Fruit fly (Drosophila melanogaster) whole organism, larva: ENCODE results near the gene CG13856.

Experiments used
- noc ChIP-seq: fragments of 200-800 bp; sonication (Bioruptor generic); optimal IDR thresholded peaks from 3 replicates; lab custom pipeline; 2019; ENCODE audit warnings: missing biosample characterization, mild to moderate bottlenecking, missing genetic modification characterization, moderate library complexity

Gene CG13856

DNA sequence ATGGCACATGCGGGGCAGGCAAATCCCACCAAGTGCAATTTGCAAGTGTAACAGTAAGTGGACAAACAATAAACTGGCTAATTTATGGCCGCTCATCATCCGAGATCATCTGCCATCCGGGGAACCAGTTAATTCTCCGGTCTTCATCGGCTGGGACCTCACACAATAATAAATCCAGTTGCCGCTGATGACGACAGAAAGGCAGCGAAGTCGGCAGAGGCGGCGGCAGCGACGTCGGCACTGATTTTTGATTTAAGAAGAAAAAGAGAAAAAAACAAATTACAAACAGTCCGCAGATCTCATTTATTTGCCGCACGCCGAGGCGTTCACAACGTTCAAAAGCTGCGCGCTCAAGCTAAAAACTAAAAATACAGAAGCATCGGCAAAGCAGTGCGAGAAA lies at the start of gene CG13856:
TSS of gene CG13856 (plus strand) at position 301 of the 400 bp plus-strand sequence.
- TF ChIP-seq noc (tag; lab: Kevin White, UChicago): no peak

DNA sequence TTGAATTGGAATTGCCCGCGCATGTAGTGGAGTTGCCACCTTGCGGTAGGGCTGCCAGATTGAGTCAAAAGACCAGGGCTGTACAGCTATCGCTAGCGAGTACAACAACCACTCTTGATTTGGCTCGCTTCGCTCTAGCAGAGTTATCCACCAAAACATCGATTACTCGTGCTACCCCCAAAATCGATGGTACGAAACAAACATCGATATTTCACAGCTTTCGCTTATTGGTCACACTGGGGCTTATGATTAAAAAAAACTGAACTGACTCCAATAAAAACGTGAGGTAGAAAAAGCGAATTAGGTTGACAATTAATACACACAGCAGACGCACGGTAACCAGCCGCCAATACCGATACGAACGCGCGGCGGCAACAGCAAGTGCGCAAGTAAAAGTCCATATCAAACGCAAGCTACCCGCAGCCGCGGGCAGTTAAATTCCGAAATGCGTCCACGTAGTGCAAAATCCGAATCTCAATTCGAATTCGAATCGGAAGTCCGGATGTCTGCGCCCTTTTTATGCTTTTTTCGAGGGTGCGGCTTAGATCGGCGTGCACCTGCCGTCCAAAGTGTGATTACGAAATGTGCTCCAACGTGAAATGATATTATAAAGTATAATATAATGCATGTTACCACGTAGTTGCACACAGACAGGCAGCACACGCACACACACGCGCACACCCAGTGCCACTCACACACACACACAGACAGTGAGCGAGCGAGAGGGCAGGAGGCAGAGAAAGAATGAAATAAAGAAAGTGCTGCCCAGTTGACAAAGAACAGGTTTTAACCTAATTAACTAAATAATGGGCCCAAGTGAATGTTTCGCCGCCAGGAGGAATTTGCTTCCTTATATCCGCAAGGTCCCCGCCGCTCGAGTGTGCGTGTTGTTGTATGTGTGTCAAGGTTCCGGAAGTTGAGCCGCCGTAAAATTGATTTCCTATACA lies 45.7 kb upstream of the CG13856 start, which contains the start of gene Sar1:
TSS of gene Sar1 (plus strand) at position 222 of the 947 bp plus-strand sequence.
- peak; percentile 48 for TF ChIP-seq noc (tag; lab: Kevin White, UChicago)

DNA sequence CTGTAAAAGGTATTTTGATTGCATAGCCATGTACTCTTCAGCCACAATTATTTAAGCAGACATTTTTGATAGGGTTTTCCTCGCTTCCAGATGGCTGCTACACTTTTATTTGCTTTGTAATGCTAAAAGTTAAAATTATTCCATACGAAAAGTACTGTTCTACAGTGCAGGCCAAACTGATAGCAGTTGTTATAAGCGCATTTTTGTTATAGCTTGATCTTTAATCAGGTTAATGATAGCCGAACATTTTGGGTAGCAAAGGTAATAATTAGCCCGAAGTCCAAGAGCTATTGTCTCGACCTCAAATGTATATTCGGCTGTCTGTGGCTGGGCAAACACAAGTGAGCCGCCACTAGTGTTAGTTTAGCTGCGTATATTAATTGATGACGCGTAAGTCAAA lies 44.5 kb upstream of the CG13856 start:
- TF ChIP-seq noc (tag; lab: Kevin White, UChicago): peak; percentile 14

DNA sequence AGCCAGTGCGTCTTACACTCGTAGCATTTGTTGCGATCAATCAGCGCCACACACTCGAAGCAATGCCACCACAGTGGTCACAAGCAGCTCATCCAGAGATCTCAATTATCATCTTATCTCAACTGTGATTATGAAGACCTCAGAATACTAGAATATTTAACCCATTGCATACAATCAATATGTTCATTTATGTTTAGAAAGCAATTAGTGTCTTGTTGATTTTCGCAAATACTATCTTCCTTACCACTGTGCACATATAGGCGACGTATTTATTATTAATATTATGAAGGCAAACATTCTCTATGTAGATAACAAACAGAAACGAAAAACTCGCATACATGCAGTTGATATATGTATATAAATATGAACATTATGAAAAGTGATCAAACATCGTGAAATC lies 43.6 kb upstream of the CG13856 start:
- peak; percentile 73 for TF ChIP-seq noc (tag; lab: Kevin White, UChicago)

DNA sequence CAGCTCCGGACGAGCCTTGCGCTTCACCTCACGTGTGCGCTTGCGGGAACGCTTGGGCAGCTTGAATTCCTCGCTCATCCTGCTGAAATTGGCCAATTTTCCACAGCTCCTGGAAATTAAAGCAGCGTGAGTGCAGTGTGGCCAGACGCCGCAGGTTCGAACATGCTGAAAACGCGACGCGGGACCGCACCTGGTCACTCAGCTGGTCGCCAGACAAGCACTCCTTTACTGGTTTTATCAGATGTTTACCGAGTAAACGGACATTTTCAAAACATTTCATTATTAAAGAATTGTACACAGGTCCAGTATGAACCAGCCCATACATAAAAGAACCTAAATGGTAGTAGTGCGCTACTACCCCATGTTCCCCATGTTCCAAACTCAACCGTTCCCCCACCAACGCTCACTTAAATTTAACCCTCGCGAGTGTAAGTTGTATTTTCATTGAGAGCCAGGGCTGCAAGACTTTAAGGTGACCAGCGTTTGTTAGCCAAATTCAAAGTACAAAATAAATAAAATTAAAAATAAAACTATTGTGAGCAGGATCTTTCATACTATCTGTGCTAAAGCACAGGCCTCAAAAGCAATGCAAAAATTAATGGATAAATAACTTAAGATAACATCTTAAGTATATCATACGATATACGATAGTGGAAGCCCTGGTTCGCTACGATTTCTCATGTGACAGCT lies 40.1 kb upstream of the CG13856 start, which contains the start of the genes JMJD6, CG7071 and Muted:
TSS of gene JMJD6 (minus strand) at position 154 of the 690 bp plus-strand sequence.
TSS of gene CG7071 (plus strand) at position 403 of the 690 bp plus-strand sequence.
TSS of gene Muted (plus strand) at position 403 of the 690 bp plus-strand sequence.
- TF ChIP-seq noc (tag; lab: Kevin White, UChicago): peak; percentile 93

DNA sequence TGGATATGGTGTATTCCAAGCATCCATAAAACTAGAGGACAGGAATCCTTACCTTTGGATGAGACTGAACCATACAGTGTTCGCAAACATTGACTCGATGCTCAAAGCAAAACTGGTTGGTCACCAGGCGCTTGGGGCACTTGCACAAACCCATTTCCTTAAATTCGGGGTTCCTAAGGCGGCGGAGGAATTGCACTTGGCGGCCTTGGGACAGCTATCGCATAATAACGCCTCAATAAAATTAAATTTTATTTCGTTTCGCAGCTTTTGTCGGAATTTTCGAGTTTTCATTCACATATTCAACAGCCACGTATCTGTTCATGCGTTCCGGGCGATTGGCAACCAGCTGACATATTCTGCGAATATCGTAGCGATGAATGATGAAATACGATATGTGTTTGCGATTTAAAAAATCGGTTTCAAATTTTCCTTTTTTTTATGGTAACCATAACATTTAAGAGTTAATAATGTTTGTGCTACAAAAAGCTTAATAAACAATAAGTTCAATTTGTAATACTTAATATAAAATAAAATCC lies 36.7 kb upstream of the CG13856 start, which contains the start of gene CG5382:
TSS of gene CG5382 (minus strand) at position 324 of the 536 bp plus-strand sequence.
- no peak for TF ChIP-seq noc (tag; lab: Kevin White, UChicago)

DNA sequence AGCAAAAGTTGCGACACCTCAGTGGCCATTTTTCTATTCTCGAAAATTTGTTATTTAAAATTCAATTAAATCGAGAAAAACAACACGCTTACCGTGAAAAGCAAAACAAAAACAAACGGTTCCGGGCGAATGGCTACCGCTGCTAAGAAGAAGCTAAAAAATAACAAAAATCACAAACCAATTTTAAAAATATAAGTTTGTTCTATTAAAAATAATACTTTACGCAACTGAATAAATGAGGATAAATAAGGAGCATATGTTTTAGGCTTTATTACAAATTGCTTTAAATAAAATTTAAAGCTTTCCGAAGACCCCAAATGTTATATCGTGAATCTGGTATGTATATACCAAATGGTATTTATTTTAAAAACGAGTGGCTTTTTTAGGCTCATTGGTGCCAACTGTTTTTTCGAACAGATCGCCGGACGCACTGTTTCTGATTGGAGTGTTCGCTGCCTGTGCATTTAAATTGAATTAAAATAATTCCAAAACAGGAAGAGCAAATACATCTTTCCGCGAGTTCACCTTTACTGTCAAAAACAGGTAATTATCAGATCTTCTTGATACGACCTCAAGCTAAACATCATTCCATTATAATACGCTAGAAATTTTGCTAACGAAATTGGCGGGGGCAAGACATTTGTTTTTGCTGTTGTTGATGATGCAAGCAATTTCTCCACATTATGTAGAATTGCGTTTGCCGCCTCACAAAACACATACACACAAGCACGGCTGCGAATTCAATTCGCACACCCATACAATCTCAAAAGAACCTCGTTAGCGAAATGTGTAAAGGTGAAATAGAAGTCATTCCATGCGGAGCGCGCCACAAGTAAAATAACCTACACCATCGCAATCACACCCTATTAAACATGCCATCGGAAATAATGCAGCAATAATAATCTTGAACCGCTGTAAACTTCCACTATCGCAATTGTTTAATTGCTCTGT lies 35.1 kb upstream of the CG13856 start, which contains the start of the genes Polr3F and PyK:
TSS of gene Polr3F (minus strand) at position 248 of the 951 bp plus-strand sequence.
TSS of gene PyK (plus strand) at position 411 of the 951 bp plus-strand sequence.
- TF ChIP-seq noc (tag; lab: Kevin White, UChicago): no peak

DNA sequence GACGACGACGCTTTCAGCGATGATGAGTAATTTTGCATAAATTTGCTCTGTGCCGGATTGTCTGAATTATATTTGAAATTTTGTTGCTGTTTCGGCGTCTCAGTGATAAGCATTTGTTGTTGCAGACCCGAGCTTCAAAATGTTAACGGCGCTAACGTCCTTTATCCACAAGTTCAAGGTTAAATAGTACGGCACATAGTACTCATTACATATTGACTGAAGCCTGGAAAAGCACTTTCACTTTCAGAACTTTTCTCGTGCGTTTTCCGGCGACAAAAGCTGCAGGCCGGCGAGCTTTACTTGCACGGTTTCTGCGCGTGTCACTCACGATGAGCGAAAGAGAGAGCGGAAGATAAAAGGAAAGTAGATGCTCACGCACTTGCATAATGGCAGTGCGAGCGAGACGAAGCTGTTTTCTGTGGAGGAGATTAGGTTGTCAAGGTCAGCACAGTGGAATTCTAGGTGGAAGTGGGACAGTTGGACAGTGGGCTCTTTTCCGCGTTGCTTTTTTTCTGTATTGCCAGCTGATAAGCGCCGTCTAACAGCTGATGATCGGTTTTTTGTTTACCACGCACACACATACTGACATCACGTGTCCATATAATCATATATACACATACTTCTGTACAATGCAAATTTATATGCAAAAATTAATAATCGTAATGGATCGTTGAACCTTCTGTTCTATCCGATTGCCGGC lies 34.2 kb upstream of the CG13856 start:
- peak; percentile 19 for TF ChIP-seq noc (tag; lab: Kevin White, UChicago)

DNA sequence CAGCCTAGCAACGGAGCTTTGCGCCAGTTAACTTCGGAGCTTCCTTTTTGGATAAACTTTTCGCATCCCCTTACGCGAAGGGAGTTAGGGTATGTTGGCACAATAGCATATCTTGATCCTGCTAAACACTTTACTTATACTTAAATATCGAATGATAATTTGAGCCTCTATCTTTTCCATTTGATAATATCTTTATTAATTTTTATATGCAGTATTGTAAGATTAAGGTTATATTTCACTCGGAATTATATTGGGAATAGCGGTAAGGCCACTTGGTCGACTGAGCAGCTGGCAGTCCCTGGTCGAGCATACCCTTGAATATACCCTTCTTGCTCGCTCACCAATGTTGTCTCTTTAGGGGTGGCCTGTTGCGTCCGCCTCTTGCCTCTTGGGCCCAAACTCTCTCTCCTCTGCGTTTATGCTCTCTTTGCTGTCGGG lies 33.7 kb upstream of the CG13856 start:
- TF ChIP-seq noc (tag; lab: Kevin White, UChicago): no peak

DNA sequence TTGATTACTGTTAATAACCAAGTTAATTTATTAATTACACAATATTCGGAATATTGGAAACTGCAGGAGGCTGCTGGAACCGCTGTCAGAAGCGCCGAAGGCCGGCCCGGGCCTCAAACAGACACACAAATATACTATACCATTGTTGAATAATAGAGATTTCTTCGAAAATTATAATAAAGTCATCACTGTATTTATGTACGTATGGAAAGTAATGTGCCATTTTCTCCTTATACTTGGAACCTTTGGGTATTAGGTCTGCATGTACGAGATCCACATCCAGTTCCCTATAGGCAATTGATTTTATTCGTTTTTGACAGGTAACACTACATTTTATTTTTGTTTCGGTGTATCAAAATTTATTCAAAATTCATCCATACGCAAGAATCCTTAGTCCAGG lies 29.9 kb upstream of the CG13856 start, which contains the start of gene CG7069:
TSS of gene CG7069 (plus strand) at position 301 of the 400 bp plus-strand sequence.
- TF ChIP-seq noc (tag; lab: Kevin White, UChicago): no peak

DNA sequence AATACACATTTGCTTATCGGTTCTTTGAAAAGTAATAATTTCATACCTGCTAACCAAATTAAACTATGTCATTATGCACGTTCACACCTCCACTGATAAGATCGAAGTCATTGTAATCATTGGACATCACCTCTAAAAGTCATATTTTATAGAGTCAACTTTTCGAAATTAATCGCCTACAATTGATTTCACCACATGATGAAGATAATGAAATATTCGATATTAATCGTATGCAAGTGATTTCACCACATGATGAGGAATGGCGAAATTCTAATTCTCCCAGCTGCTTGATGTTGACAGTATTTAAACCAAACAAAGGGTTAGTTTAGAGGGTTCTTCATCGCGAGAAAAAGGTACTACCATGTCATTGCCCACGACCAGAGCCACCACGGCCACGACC lies 26.8 kb upstream of the CG13856 start, which contains the start of gene CG18596:
TSS of gene CG18596 (plus strand) at position 250 of the 400 bp plus-strand sequence.
- no peak for TF ChIP-seq noc (tag; lab: Kevin White, UChicago)

DNA sequence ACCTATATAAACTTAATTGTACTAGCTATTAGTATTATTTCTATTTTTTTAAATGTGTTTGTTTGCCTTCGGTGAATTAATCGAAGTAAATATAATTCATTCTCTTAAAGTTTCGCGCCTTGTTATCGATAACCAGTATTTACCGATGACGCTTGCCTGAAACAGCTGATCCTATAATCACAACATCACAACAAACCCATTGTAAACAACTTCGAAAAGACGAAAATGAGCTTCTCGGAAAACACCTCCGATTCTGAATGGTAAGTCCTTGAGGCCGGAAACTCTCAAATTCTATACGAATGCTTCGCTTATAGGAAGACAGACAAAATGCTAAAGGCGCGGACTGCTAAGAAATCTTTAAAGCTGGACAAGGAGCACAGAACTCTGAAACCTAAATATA lies 22.5 kb upstream of the CG13856 start, which contains the start of gene CG34149:
TSS of gene CG34149 (plus strand) at position 187 of the 400 bp plus-strand sequence.
- no peak for TF ChIP-seq noc (tag; lab: Kevin White, UChicago)

DNA sequence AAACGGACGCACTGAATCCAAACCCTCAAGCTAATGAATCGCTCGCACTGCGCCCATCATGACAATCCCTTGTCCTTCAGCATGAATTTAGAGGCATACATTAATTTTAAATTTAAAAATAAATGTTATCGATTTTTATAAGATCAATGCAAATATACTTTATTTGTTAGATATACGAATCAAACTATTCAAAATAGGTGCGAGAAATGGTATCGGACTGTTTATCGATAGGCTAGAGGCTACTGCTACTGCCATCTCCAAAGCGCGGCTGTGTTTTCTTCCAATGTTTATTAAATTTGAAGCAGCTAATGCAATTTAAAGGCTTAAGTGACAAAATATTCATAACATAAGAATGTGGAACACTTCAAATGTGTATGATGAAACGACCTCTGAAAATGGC lies 21.4 kb upstream of the CG13856 start, which contains the start of gene CG43342:
TSS of gene CG43342 (plus strand) at position 264 of the 400 bp plus-strand sequence.
- TF ChIP-seq noc (tag; lab: Kevin White, UChicago): no peak
